Worm (Caenorhabditis elegans): ENCODE results near the gene R10H10.3.

Gene R10H10.3

DNA sequence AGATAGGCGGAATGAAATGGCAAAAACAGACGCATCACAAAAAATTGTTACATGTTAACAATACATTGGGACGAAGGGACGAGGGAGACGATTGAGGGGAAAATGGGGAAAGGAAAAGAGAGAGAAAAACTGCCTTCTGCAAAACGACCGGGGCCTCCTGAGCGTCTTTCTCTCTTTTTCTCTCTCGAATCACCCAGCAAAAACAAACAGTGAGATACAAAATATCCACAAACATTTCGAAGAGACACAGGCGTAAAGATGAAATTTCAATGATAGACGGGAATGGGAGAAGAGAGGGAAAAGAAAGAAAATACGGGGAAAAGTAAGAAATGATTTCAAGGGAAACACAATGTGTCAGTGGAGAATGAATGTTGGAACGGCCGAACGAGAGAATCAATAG lies 42.3 kb upstream of the R10H10.3 start (continued):
- TF ChIP-seq ztf-7 (tag; optimal IDR thresholded peaks at IDR 0.05), result no peak
- TF ChIP-seq dmd-6 (GFP tag; IDR thresholded peaks at IDR 0.05), result no peak
- TF ChIP-seq hmg-1.1 (GFP tag; IDR thresholded peaks at IDR 0.05), result peak; percentile 38
- TF ChIP-seq aly-2 (tag; optimal IDR thresholded peaks at IDR 0.05), result no peak
- peak; percentile 67 for TF ChIP-seq hlh-11 (tag; optimal IDR thresholded peaks at IDR 0.05)
- TF ChIP-seq arid-1 (GFP tag; conservative IDR thresholded peaks at IDR 0.05), result no peak
- TF ChIP-seq aha-1 (tag), result no peak
- TF ChIP-seq mxl-2 (GFP tag; conservative IDR thresholded peaks at IDR 0.05), result no peak
- no peak for TF ChIP-seq lin-29 (GFP tag; IDR thresholded peaks at IDR 0.05)
- no peak for TF ChIP-seq Y105C5A.15 (GFP tag; IDR thresholded peaks at IDR 0.05)
- no peak for TF ChIP-seq F44E2.7 (GFP tag; IDR thresholded peaks at IDR 0.05)
- TF ChIP-seq egl-43 (GFP tag; IDR thresholded peaks at IDR 0.05), result no peak
- TF ChIP-seq unc-62 (GFP tag; optimal IDR thresholded peaks at IDR 0.05 in 1 of 2), result peak in 1 of 2 experiments; percentile 62
- no peak for TF ChIP-seq unc-62 (tag; optimal IDR thresholded peaks at IDR 0.05)
- no peak for TF ChIP-seq lin-15B (tag; optimal IDR thresholded peaks at IDR 0.05)
- no peak for TF ChIP-seq lin-38 (GFP tag; IDR thresholded peaks at IDR 0.05)
- TF ChIP-seq tag-97 (GFP tag; IDR thresholded peaks at IDR 0.05), result no peak
- TF ChIP-seq jun-1 (tag; optimal IDR thresholded peaks at IDR 0.05), result no peak
- TF ChIP-seq mes-2 (tag; optimal IDR thresholded peaks at IDR 0.05; ENCODE audit: poor library complexity, severe bottlenecking), result no peak
- peak in 1 of 2 experiments; percentile 26 for TF ChIP-seq daf-16 (GFP tag; optimal IDR thresholded peaks at IDR 0.05)
- peak; percentile 11 for TF ChIP-seq daf-16 (tag; optimal IDR thresholded peaks at IDR 0.05)
- TF ChIP-seq zfp-2 (tag; optimal IDR thresholded peaks at IDR 0.05), result no peak
- peak in 1 of 2 experiments; percentile 19 for TF ChIP-seq hif-1 (tag; optimal IDR thresholded peaks at IDR 0.05)
- TF ChIP-seq dmd-9 (GFP tag; IDR thresholded peaks at IDR 0.05), result no peak
- peak; percentile 34 for TF ChIP-seq ama-1 (optimal IDR thresholded peaks at IDR 0.05)
- TF ChIP-seq saeg-2 (GFP tag; IDR thresholded peaks at IDR 0.05), result no peak
- TF ChIP-seq unc-39 (tag; optimal IDR thresholded peaks at IDR 0.05), result no peak
- TF ChIP-seq snpc-1.2 (GFP tag; IDR thresholded peaks at IDR 0.05), result no peak
- no peak for TF ChIP-seq pqm-1 (tag; optimal IDR thresholded peaks at IDR 0.05)
- TF ChIP-seq ZK337.2 (GFP tag; IDR thresholded peaks at IDR 0.05), result no peak
- TF ChIP-seq ceh-20 (GFP tag; IDR thresholded peaks at IDR 0.05), result no peak
- no peak for TF ChIP-seq dpl-1 (GFP tag; optimal IDR thresholded peaks at IDR 0.05)
- TF ChIP-seq lin-13 (GFP tag; optimal IDR thresholded peaks at IDR 0.05), result no peak
- TF ChIP-seq zip-2 (tag; optimal IDR thresholded peaks at IDR 0.05), result no peak
- TF ChIP-seq duxl-1 (tag; optimal IDR thresholded peaks at IDR 0.05; ENCODE audit: poor library complexity), result no peak
- TF ChIP-seq daf-8 (GFP tag; IDR thresholded peaks at IDR 0.05), result no peak
- no peak for TF ChIP-seq nhr-10 (tag; optimal IDR thresholded peaks at IDR 0.05)
- TF ChIP-seq T26A8.4 (GFP tag; IDR thresholded peaks at IDR 0.05), result no peak
- no peak for TF ChIP-seq nhr-41 (GFP tag; IDR thresholded peaks at IDR 0.05)
- TF ChIP-seq tra-1 (GFP tag; IDR thresholded peaks at IDR 0.05), result no peak
- TF ChIP-seq mxl-3 (GFP tag; optimal IDR thresholded peaks at IDR 0.05), result no peak
- TF ChIP-seq sdz-12 (GFP tag; optimal IDR thresholded peaks at IDR 0.05), result no peak
- TF ChIP-seq set-16 (GFP tag; IDR thresholded peaks at IDR 0.05), result no peak
- no peak for TF ChIP-seq Y75B8A.6 (GFP tag; IDR thresholded peaks at IDR 0.05)
- no peak for TF ChIP-seq ceh-82 (tag; optimal IDR thresholded peaks at IDR 0.05)
- peak; percentile 45 for TF ChIP-seq nhr-28 (tag; optimal IDR thresholded peaks at IDR 0.05)
- no peak for TF ChIP-seq ceh-44 (GFP tag; IDR thresholded peaks at IDR 0.05)
- TF ChIP-seq R02D3.7 (tag; optimal IDR thresholded peaks at IDR 0.05), result no peak
- TF ChIP-seq lin-39 (tag; optimal IDR thresholded peaks at IDR 0.05), result no peak
- no peak for TF ChIP-seq hlh-30 (tag; optimal IDR thresholded peaks at IDR 0.05; ENCODE audit: insufficient read depth)
- TF ChIP-seq F37D6.2 (tag; optimal IDR thresholded peaks at IDR 0.05), result no peak
- no peak for TF ChIP-seq F10B5.3 (tag; optimal IDR thresholded peaks at IDR 0.05)
- TF ChIP-seq madf-5 (GFP tag; IDR thresholded peaks at IDR 0.05), result no peak
- TF ChIP-seq dmd-8 (GFP tag; IDR thresholded peaks at IDR 0.05), result no peak

Measured in whole organism, L4 larva.